Worm (Caenorhabditis elegans) whole organism, L2 larva: ENCODE measurements around the gene Y81B9A.1.

Experiments
- ZK546.5 ChIP-seq: sonication (generic microtip); optimal IDR thresholded peaks from 2 replicates; lab custom pipeline; 2017; ENCODE audit warnings: missing biosample characterization, missing genetic modification characterization
- ama-1 ChIP-seq: fragments of 150-350 bp; optimal IDR thresholded peaks from 2 replicates; lab custom pipeline; 2018; ENCODE audit warnings: inconsistent platforms
- ceh-82 ChIP-seq: fragments of 150-350 bp; optimal IDR thresholded peaks from 2 replicates; lab custom pipeline; 2014; ENCODE audit warnings: missing biosample characterization, missing genetic modification characterization
- fos-1 ChIP-seq: fragments of 150-350 bp; optimal IDR thresholded peaks from 2 replicates; lab custom pipeline; 2014; ENCODE audit warnings: missing biosample characterization, missing genetic modification characterization
- lsy-2 ChIP-seq, 2 experiments: fragments of 150-350 bp in 1 of 2; sonication (generic microtip) in 1 of 2; optimal IDR thresholded peaks; 2 replicates each; lab custom pipeline; 2014 to 2017; ENCODE audit warnings: missing biosample characterization in 2 of 2, missing genetic modification characterization in 2 of 2
- mdl-1 ChIP-seq, 2 experiments: fragments of 150-350 bp in 1 of 2; sonication (generic microtip) in 1 of 2; optimal IDR thresholded peaks; 2 replicates each; lab custom pipeline; 2017; ENCODE audit warnings: missing biosample characterization in 2 of 2, missing genetic modification characterization in 2 of 2
- nhr-12 ChIP-seq: fragments of 150-350 bp; optimal IDR thresholded peaks from 2 replicates; lab custom pipeline; 2014; ENCODE audit warnings: missing biosample characterization, missing genetic modification characterization
- nhr-25 ChIP-seq: fragments of 150-350 bp; sonication (generic microtip); optimal IDR thresholded peaks from 3 replicates; lab custom pipeline; 2014; ENCODE audit warnings: missing biosample characterization, missing genetic modification characterization
- sem-4 ChIP-seq: fragments of 150-350 bp; optimal IDR thresholded peaks from 2 replicates; lab custom pipeline; 2014; ENCODE audit warnings: missing biosample characterization, missing genetic modification reagents, missing genetic modification characterization
- skn-1 ChIP-seq: sonication (generic microtip); optimal IDR thresholded peaks from 2 replicates; lab custom pipeline; 2017; ENCODE audit warnings: missing biosample characterization, missing genetic modification characterization
- zag-1 ChIP-seq: fragments of 150-350 bp; optimal IDR thresholded peaks from 2 replicates; lab custom pipeline; 2014; ENCODE audit warnings: missing biosample characterization, missing genetic modification characterization
- ztf-11 ChIP-seq: sonication (generic microtip); optimal IDR thresholded peaks from 2 replicates; lab custom pipeline; 2017; ENCODE audit warnings: missing biosample characterization, missing genetic modification characterization

DNA sequence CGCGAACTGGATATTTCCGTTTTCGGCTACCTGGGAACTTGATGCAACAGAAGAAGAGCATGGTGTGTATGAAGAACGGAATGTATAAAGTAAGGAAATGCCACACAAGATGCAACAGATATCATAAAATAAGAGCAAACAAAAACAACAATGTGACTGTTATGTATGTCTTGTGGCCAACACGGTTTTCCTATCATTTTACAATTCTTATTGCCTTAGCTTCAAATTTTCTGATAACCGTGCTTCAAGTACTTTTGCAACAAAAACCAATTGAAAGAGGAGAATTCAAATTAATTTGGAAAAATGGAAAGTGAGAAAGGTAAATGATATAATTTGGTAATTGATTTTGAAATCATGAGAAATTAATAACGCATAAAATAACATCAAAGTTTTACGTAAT, 39.3 kb downstream of the Y81B9A.1 start:
- TF ChIP-seq zag-1 (no peak), nhr-25 (tag; lab: Kevin White, UChicago) (no peak), nhr-12 (tag; lab: Kevin White, UChicago) (no peak), ama-1 (lab: Kevin White, UChicago) (no peak), ZK546.5 (no peak), lsy-2 (tag; optimal IDR thresholded peaks at IDR 0.05; lab: Kevin White, UChicago) (no peak), sem-4 (no peak), ztf-11 (tag; lab: Kevin White, UChicago) (no peak), skn-1 (tag; lab: Kevin White, UChicago) (no peak), fos-1 (tag; lab: Kevin White, UChicago) (peak; percentile 12), mdl-1 (tag; optimal IDR thresholded peaks at IDR 0.05; lab: Kevin White, UChicago) (no peak), ceh-82 (tag; lab: Kevin White, UChicago) (no peak)
